Fruit fly (Drosophila melanogaster) whole organism, embryonic: ENCODE results near the gene CG2182.

Experiments used
- Ada2b ChIP-seq: fragments of 200-800 bp; sonication (Bioruptor generic); IDR thresholded peaks from 2 replicates; pipeline ENCODE4 v1.3.6; 2022; ENCODE audit warnings: missing biosample characterization, missing genetic modification characterization
- Awh ChIP-seq: fragments of 200-800 bp; sonication (Bioruptor generic); IDR thresholded peaks from 2 replicates; pipeline ENCODE4, ENCODE4 v1.3.6; 2022; ENCODE audit warnings: missing biosample characterization, missing genetic modification characterization
- CG10274 ChIP-seq: fragments of 200-800 bp; sonication (Bioruptor generic); optimal IDR thresholded peaks from 3 replicates; lab custom pipeline; 2017; ENCODE audit warnings: missing biosample characterization, mild to moderate bottlenecking, missing genetic modification characterization
- CG10543 ChIP-seq: fragments of 200-800 bp; sonication (Bioruptor generic); optimal IDR thresholded peaks from 3 replicates; lab custom pipeline; 2017; ENCODE audit warnings: missing biosample characterization, mild to moderate bottlenecking, missing genetic modification characterization, moderate library complexity
- CG11085 ChIP-seq: fragments of 200-800 bp; sonication (Bioruptor generic); IDR thresholded peaks from 2 replicates; pipeline ENCODE4 v1.3.6; 2022; ENCODE audit warnings: missing biosample characterization, missing genetic modification characterization
- CG11247 ChIP-seq: fragments of 200-800 bp; sonication (Bioruptor generic); IDR thresholded peaks from 2 replicates; pipeline ENCODE4 v1.3.6; 2022; ENCODE audit warnings: missing biosample characterization, missing genetic modification characterization
- CG1233 ChIP-seq: fragments of 200-800 bp; sonication (Bioruptor generic); optimal IDR thresholded peaks from 4 replicates; lab custom pipeline; 2018; ENCODE audit warnings: missing biosample characterization, mild to moderate bottlenecking, missing genetic modification characterization
- CG12744 ChIP-seq: fragments of 200-800 bp; sonication (Bioruptor generic); optimal IDR thresholded peaks from 2 replicates; lab custom pipeline; 2016; ENCODE audit warnings: missing biosample characterization, missing genetic modification characterization
- CG13894 ChIP-seq: fragments of 200-800 bp; sonication (Bioruptor generic); optimal IDR thresholded peaks from 3 replicates; lab custom pipeline; 2018; ENCODE audit warnings: missing biosample characterization, mild to moderate bottlenecking, missing genetic modification characterization, moderate library complexity
- CG15011 ChIP-seq: fragments of 200-800 bp; sonication (Bioruptor generic); optimal IDR thresholded peaks from 3 replicates; lab custom pipeline; 2018; ENCODE audit warnings: missing biosample characterization, mild to moderate bottlenecking, missing genetic modification characterization
- CG1529 ChIP-seq: fragments of 200-800 bp; sonication (Bioruptor generic); optimal IDR thresholded peaks from 3 replicates; lab custom pipeline; 2018; ENCODE audit warnings: missing biosample characterization, missing genetic modification characterization
- CG16815 ChIP-seq: fragments of 200-800 bp; sonication (Bioruptor generic); optimal IDR thresholded peaks from 3 replicates; lab custom pipeline; 2017; ENCODE audit warnings: missing biosample characterization, mild to moderate bottlenecking, missing genetic modification characterization
- CG2889 ChIP-seq: fragments of 200-800 bp; sonication (Bioruptor generic); IDR thresholded peaks from 3 replicates; pipeline ENCODE4 v1.3.6; 2022; ENCODE audit warnings: missing biosample characterization, missing genetic modification characterization
- CG31441 ChIP-seq: fragments of 200-800 bp; sonication (Bioruptor generic); IDR thresholded peaks from 2 replicates; pipeline ENCODE4 v1.3.6; 2022; ENCODE audit warnings: missing biosample characterization, missing genetic modification characterization
- CG3407 ChIP-seq: fragments of 200-800 bp; sonication (Bioruptor generic); optimal IDR thresholded peaks from 2 replicates; lab custom pipeline; 2018; ENCODE audit warnings: missing biosample characterization, mild to moderate bottlenecking, missing genetic modification characterization
- CG34422 ChIP-seq: fragments of 200-800 bp; sonication (Bioruptor generic); IDR thresholded peaks from 3 replicates; pipeline ENCODE4 v1.3.6; 2022; ENCODE audit warnings: missing biosample characterization, missing genetic modification characterization
- CG4282 ChIP-seq: fragments of 200-800 bp; sonication (Bioruptor generic); optimal IDR thresholded peaks from 2 replicates; lab custom pipeline; 2016; ENCODE audit warnings: missing biosample characterization, missing genetic modification characterization
- CG8478 ChIP-seq: fragments of >200 bp; optimal IDR thresholded peaks from 2 replicates; lab custom pipeline; 2018
- CHES-1-like ChIP-seq: fragments of 200-800 bp; sonication (Bioruptor generic); optimal IDR thresholded peaks from 2 replicates; lab custom pipeline; 2016; ENCODE audit warnings: missing biosample characterization, missing genetic modification characterization
- Camta ChIP-seq: fragments of 200-800 bp; sonication (Bioruptor generic); optimal IDR thresholded peaks from 2 replicates; lab custom pipeline; 2016; ENCODE audit warnings: missing biosample characterization, missing genetic modification characterization
- Chrac-16 ChIP-seq: fragments of 200-800 bp; sonication (Bioruptor generic); optimal IDR thresholded peaks from 3 replicates; lab custom pipeline; 2016; ENCODE audit warnings: missing biosample characterization, missing genetic modification characterization
- Dp ChIP-seq: fragments of 200-800 bp; sonication (Bioruptor generic); optimal IDR thresholded peaks from 2 replicates; lab custom pipeline; 2018; ENCODE audit warnings: missing biosample characterization, mild to moderate bottlenecking, missing genetic modification characterization, moderate library complexity
- ERR ChIP-seq: fragments of 200-800 bp; sonication (Bioruptor generic); optimal IDR thresholded peaks from 2 replicates; lab custom pipeline; 2016; ENCODE audit warnings: missing biosample characterization, missing genetic modification characterization
- Fer3 ChIP-seq: fragments of 200-800 bp; sonication (Bioruptor generic); optimal IDR thresholded peaks from 2 replicates; lab custom pipeline; 2018; ENCODE audit warnings: missing biosample characterization, mild to moderate bottlenecking, missing genetic modification characterization, moderate library complexity
- Gsc ChIP-seq: fragments of 200-800 bp; sonication (Bioruptor generic); IDR thresholded peaks from 2 replicates; pipeline ENCODE4 v1.3.6; 2022; ENCODE audit warnings: missing biosample characterization, missing genetic modification characterization
- Meics ChIP-seq: fragments of 200-800 bp; sonication (Bioruptor generic); optimal IDR thresholded peaks from 2 replicates; lab custom pipeline; 2017; ENCODE audit warnings: missing biosample characterization, mild to moderate bottlenecking, missing genetic modification characterization
- Six4 ChIP-seq: fragments of 200-800 bp; sonication (Bioruptor generic); optimal IDR thresholded peaks from 2 replicates; lab custom pipeline; 2016; ENCODE audit warnings: missing biosample characterization, missing genetic modification characterization
- Taf1 ChIP-seq: fragments of 200-800 bp; sonication (Bioruptor generic); IDR thresholded peaks from 2 replicates; pipeline ENCODE4 v1.3.6; 2022; ENCODE audit warnings: missing biosample characterization, missing genetic modification characterization
- ap ChIP-seq: fragments of 200-800 bp; sonication (Bioruptor generic); IDR thresholded peaks from 2 replicates; pipeline ENCODE4 v1.3.6; 2022; ENCODE audit warnings: missing biosample characterization, missing genetic modification characterization
- bab2 ChIP-seq: fragments of 200-800 bp; sonication (Bioruptor generic); optimal IDR thresholded peaks from 2 replicates; lab custom pipeline; 2016; ENCODE audit warnings: missing biosample characterization, missing genetic modification characterization
- bowl ChIP-seq: fragments of 200-800 bp; sonication (Bioruptor generic); IDR thresholded peaks from 2 replicates; pipeline ENCODE4 v1.3.6; 2022; ENCODE audit warnings: missing biosample characterization, missing genetic modification characterization
- btn ChIP-seq: fragments of 200-800 bp; sonication (Bioruptor generic); optimal IDR thresholded peaks from 2 replicates; lab custom pipeline; 2016; ENCODE audit warnings: missing biosample characterization, missing genetic modification characterization
- cas ChIP-seq: fragments of 200-800 bp; sonication (Bioruptor generic); IDR thresholded peaks from 2 replicates; pipeline ENCODE4 v1.3.6; 2022; ENCODE audit warnings: missing biosample characterization, missing genetic modification characterization
- ci ChIP-seq: fragments of 200-800 bp; sonication (Bioruptor generic); IDR thresholded peaks from 3 replicates; pipeline ENCODE4 v1.3.6; 2022; ENCODE audit warnings: missing biosample characterization, missing genetic modification characterization
- corto ChIP-seq: fragments of 200-800 bp; sonication (Bioruptor generic); optimal IDR thresholded peaks from 2 replicates; lab custom pipeline; 2016; ENCODE audit warnings: missing biosample characterization, mild to moderate bottlenecking, missing genetic modification characterization, moderate library complexity
- crol ChIP-seq: fragments of 200-800 bp; sonication (Bioruptor generic); IDR thresholded peaks from 2 replicates; pipeline ENCODE4 v1.3.6; 2022; ENCODE audit warnings: missing biosample characterization, missing genetic modification characterization
- dpn ChIP-seq, 2 experiments: fragments of 200-800 bp; sonication (Bioruptor generic); optimal IDR thresholded peaks; 3 replicates each; lab custom pipeline; 2016; ENCODE audit warnings: missing biosample characterization in 2 of 2, missing genetic modification characterization in 2 of 2
- gcm ChIP-seq: fragments of 200-800 bp; sonication (Bioruptor generic); optimal IDR thresholded peaks from 2 replicates; lab custom pipeline; 2019; ENCODE audit warnings: missing biosample characterization, mild to moderate bottlenecking, missing genetic modification characterization, moderate library complexity
- jumu ChIP-seq: fragments of 200-800 bp; sonication (Bioruptor generic); optimal IDR thresholded peaks from 3 replicates; lab custom pipeline; 2016; ENCODE audit warnings: missing biosample characterization, missing genetic modification characterization
- mirr ChIP-seq: fragments of 200-800 bp; sonication (Bioruptor generic); optimal IDR thresholded peaks from 3 replicates; lab custom pipeline; 2018; ENCODE audit warnings: missing biosample characterization, mild to moderate bottlenecking, missing genetic modification characterization
- pb ChIP-seq: fragments of 200-800 bp; sonication (Bioruptor generic); optimal IDR thresholded peaks from 3 replicates; lab custom pipeline; 2016; ENCODE audit warnings: missing biosample characterization, missing genetic modification characterization
- phol ChIP-seq: fragments of 200-800 bp; sonication (Bioruptor generic); optimal IDR thresholded peaks from 3 replicates; lab custom pipeline; 2018; ENCODE audit warnings: missing biosample characterization, mild to moderate bottlenecking, missing genetic modification characterization, moderate library complexity
- prd ChIP-seq, 3 experiments: fragments of >200 bp in 2 of 3; fragments of 200-800 bp in 1 of 3; sonication (Bioruptor generic) in 1 of 3; optimal IDR thresholded peaks in 2 of 3; IDR thresholded peaks in 1 of 3; 2 replicates in 2 of 3; 3 replicates in 1 of 3; pipeline versions ENCODE4 v1.3.6 to Lab custom; 2017 to 2022; ENCODE audit warnings: missing biosample characterization in 1 of 3, missing genetic modification characterization in 1 of 3
- repo ChIP-seq: fragments of 200-800 bp; sonication (Bioruptor generic); optimal IDR thresholded peaks from 2 replicates; lab custom pipeline; 2016; ENCODE audit warnings: missing biosample characterization, missing genetic modification characterization
- sisA ChIP-seq: fragments of 200-800 bp; sonication (Bioruptor generic); IDR thresholded peaks from 2 replicates; pipeline ENCODE4 v1.3.6; 2022; ENCODE audit warnings: missing biosample characterization, missing genetic modification characterization
- slp2 ChIP-seq: fragments of 200-800 bp; sonication (Bioruptor generic); optimal IDR thresholded peaks from 2 replicates; lab custom pipeline; 2016; ENCODE audit warnings: missing biosample characterization, missing genetic modification characterization
- sob ChIP-seq: fragments of 200-800 bp; sonication (Bioruptor generic); IDR thresholded peaks from 2 replicates; pipeline ENCODE4 v1.3.6; 2022; ENCODE audit warnings: missing biosample characterization, missing genetic modification characterization
- tio ChIP-seq: fragments of 200-800 bp; sonication (Bioruptor generic); optimal IDR thresholded peaks from 2 replicates; lab custom pipeline; 2017; ENCODE audit warnings: missing biosample characterization, missing genetic modification characterization, inconsistent platforms
- tx ChIP-seq: fragments of 200-800 bp; sonication (Bioruptor generic); optimal IDR thresholded peaks from 2 replicates; lab custom pipeline; 2016; ENCODE audit warnings: missing biosample characterization, missing genetic modification characterization
- z ChIP-seq: fragments of 200-800 bp; sonication (Bioruptor generic); IDR thresholded peaks from 3 replicates; pipeline ENCODE4 v1.3.6; 2022; ENCODE audit warnings: missing biosample characterization, missing genetic modification characterization
- zen ChIP-seq: fragments of 200-800 bp; sonication (Bioruptor generic); optimal IDR thresholded peaks from 3 replicates; lab custom pipeline; 2018; ENCODE audit warnings: missing biosample characterization, mild to moderate bottlenecking, missing genetic modification characterization, moderate library complexity

Gene CG2182

DNA sequence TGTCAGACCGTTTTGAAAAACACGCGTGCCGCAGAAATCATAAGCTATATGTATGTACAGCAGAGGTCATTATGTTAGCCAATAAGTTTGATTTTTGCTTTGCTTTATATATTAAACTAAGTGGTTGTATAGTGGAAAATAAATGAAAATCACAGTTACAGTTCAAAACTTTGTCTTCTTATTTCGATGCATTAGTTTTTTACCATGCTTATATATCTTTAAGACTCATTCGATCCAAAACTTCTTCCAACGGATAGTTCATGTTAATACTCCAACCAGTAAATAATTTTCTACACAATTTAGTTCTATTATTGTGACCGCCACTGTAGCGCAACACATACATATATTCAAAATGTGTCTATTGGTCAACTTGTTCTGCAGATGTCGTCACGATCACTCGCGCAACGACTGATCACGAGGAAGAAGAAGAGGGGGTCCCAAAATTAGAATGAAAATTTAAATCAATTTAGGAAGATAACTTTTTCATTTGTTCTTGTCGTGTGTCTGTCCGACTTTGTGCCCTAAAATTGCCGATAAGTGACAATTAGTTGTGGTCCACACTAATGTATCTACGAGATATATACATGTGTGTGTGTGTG is 45.9 kb upstream of the CG2182 start (continued):
- TF ChIP-seq z (no peak), Meics (GFP tag; lab: Kevin White, UChicago) (peak; percentile 68), gcm (GFP tag; lab: Kevin White, UChicago) (peak; percentile 54), CG11247 (GFP tag; lab: Robert Waterston, UW) (no peak; the same call in 1 of the 2 replicates), corto (no peak), tx (peak; percentile 54), CG34422 (GFP tag; lab: Robert Waterston, UW) (peak; percentile 53; the same call in 2 of the 3 replicates), CG2889 (GFP tag; lab: Robert Waterston, UW) (no peak), slp2 (GFP tag; lab: Kevin White, UChicago) (peak; percentile 8), bab2 (peak; percentile 3), CG15011 (GFP tag; lab: Kevin White, UChicago) (peak; percentile 47), cas (GFP tag; lab: Robert Waterston, UW) (no peak), Dp (GFP tag; lab: Kevin White, UChicago) (no peak), repo (no peak), Ada2b (0 out of 2 replicates have a peak, but pooled peaks have one; percentile 9), sob (GFP tag; lab: Robert Waterston, UW) (peak; percentile 56; the same call in 1 of the 2 replicates), CG8478 (no peak), CG10543 (peak; percentile 66), sisA (GFP tag; lab: Robert Waterston, UW) (peak; percentile 39; the same call in 1 of the 2 replicates), ap (GFP tag; lab: Robert Waterston, UW) (no peak), ERR (GFP tag; lab: Kevin White, UChicago) (no peak), CG16815 (GFP tag; lab: Kevin White, UChicago) (peak; percentile 22), CG11085 (GFP tag; lab: Robert Waterston, UW) (no peak), CG12744 (GFP tag; lab: Kevin White, UChicago) (no peak), Six4 (GFP tag; lab: Kevin White, UChicago) (peak; percentile 42), CG4282 (no peak), prd (optimal IDR thresholded peaks at IDR 0.05; lab: Kevin White, UChicago) (no peak), prd (GFP tag; IDR thresholded peaks at IDR 0.05; lab: Robert Waterston, UW) (peak; percentile 69), dpn (GFP tag; optimal IDR thresholded peaks at IDR 0.05; lab: Kevin White, UChicago) (peak; percentile 54 to 55), Chrac-16 (GFP tag; lab: Kevin White, UChicago) (peak; percentile 48), CG1233 (GFP tag; lab: Kevin White, UChicago) (peak; percentile 67), Camta (GFP tag; lab: Kevin White, UChicago) (peak; percentile 36), mirr (peak; percentile 40), CG1529 (GFP tag; lab: Kevin White, UChicago) (peak; percentile 58), zen (tag; lab: Kevin White, UChicago) (no peak), Gsc (GFP tag; lab: Robert Waterston, UW) (no peak), CG31441 (peak; percentile 82), tio (GFP tag; lab: Kevin White, UChicago) (peak; percentile 70), ci (GFP tag; lab: Robert Waterston, UW) (peak; percentile 58; the same call in 2 of the 3 replicates), btn (GFP tag; lab: Kevin White, UChicago) (no peak), CHES-1-like (GFP tag; lab: Kevin White, UChicago) (peak; percentile 26), bowl (no peak), jumu (GFP tag; lab: Kevin White, UChicago) (no peak), CG13894 (no peak), Taf1 (GFP tag; lab: Robert Waterston, UW) (no peak), phol (tag; lab: Kevin White, UChicago) (peak; percentile 80), Fer3 (tag; lab: Kevin White, UChicago) (no peak), CG10274 (GFP tag; lab: Kevin White, UChicago) (peak; percentile 19), Awh (GFP tag; lab: Robert Waterston, UW) (peak; percentile 28; the same call in 1 of the 2 replicates), crol (GFP tag; lab: Robert Waterston, UW) (no peak), CG3407 (GFP tag; lab: Kevin White, UChicago) (peak; percentile 36), pb (GFP tag; lab: Kevin White, UChicago) (no peak)
